Fruit fly (Drosophila melanogaster): ENCODE data around the gene cad.

cad gene

DNA sequence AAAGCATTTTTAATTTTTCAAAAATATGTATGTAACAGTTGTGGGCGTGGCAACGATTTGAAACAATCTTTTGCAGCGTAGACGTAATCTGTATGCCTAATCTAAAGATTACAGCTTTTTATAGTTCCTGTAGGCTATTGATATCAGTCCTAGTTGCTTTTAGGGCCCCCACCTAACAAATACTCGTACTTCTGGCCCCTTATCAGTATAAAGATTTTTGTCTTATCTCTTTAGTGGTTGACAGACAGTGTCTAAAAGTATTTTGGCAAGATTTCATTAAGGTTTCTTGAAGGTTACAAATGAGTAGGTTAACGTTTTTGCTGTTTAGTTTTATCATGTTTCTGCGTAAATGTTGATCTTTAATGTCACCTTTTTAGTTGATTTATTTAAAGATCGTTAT is 58.2 kb downstream of the cad start:
- TF ChIP-seq noc (tag; optimal IDR thresholded peaks at IDR 0.05): no peak

dm6 chr2L:20829309-20829708 is 58.8 kb downstream of the cad start, which contains the start of gene CG31673:
Gene CG31673, plus strand, starts transcription at chr2L:20829609.
- TF ChIP-seq noc (tag; optimal IDR thresholded peaks at IDR 0.05): no peak

- peak; percentile 68 for TF ChIP-seq noc (tag; optimal IDR thresholded peaks at IDR 0.05)
These were observed 59.3 kb downstream of the cad start for dm6 chr2L:20829755-20830396.

dm6 chr2L:20831060-20831459 is 60.5 kb downstream of the cad start, which contains the start of gene CG31674:
Gene CG31674, plus strand, starts transcription at chr2L:20831262.
- peak; percentile 48 for TF ChIP-seq noc (tag; optimal IDR thresholded peaks at IDR 0.05)

Data from whole organism, larva.